Worm (Caenorhabditis elegans) whole organism, L4 larva: ENCODE results near the gene C41G11.1.
A peak's percentile ranks its signal among the peaks of the same experiment; 100 is the strongest.

Experiments used
- F37D6.2 ChIP-seq: sonication (generic microtip); optimal IDR thresholded peaks from 2 replicates; lab custom pipeline; 2016; ENCODE audit warnings: mild to moderate bottlenecking, missing genetic modification characterization, missing compliant biosample characterization
- F49E8.2 ChIP-seq: sonication (generic microtip); optimal IDR thresholded peaks from 2 replicates; lab custom pipeline; 2016; ENCODE audit warnings: missing compliant biosample characterization, mild to moderate bottlenecking, missing genetic modification characterization, borderline replicate concordance
- T20F7.1 ChIP-seq: fragments of 200-800 bp; sonication (Bioruptor generic); optimal IDR thresholded peaks from 2 replicates; lab custom pipeline; 2018; ENCODE audit warnings: mild to moderate bottlenecking, missing genetic modification characterization, missing compliant biosample characterization
- T26A8.4 ChIP-seq: fragments of 200-800 bp; sonication (Bioruptor generic); IDR thresholded peaks from 2 replicates; pipeline ENCODE4 v1.3.6; 2022; ENCODE audit warnings: missing genetic modification characterization, missing compliant biosample characterization
- Y48G9A.11 ChIP-seq: fragments of 200-800 bp; sonication (Bioruptor generic); IDR thresholded peaks from 2 replicates; pipeline ENCODE4 v1.3.6; 2022; ENCODE audit warnings: missing genetic modification reagents, missing genetic modification characterization, missing compliant biosample characterization
- aha-1 ChIP-seq: fragments of 150-350 bp; peaks from one replicate; lab custom pipeline; 2014; ENCODE audit warnings: missing biosample characterization, missing genetic modification characterization
- ama-1 ChIP-seq: fragments of 150-350 bp; optimal IDR thresholded peaks from 2 replicates; lab custom pipeline; 2014; ENCODE audit warnings: inconsistent platforms, mixed read lengths
- attf-4 ChIP-seq: sonication (generic microtip); optimal IDR thresholded peaks from 3 replicates; lab custom pipeline; 2017; ENCODE audit warnings: missing biosample characterization, missing genetic modification characterization
- ceh-44 ChIP-seq: fragments of 200-800 bp; sonication (Bioruptor generic); IDR thresholded peaks from 2 replicates; pipeline ENCODE4 v1.3.6; 2022; ENCODE audit warnings: missing genetic modification reagents, missing genetic modification characterization, missing compliant biosample characterization
- ceh-82 ChIP-seq: sonication (generic microtip); optimal IDR thresholded peaks from 2 replicates; lab custom pipeline; 2017; ENCODE audit warnings: missing biosample characterization, missing genetic modification characterization
- daf-19 ChIP-seq: fragments of 200-800 bp; sonication (Bioruptor generic); conservative IDR thresholded peaks from 2 replicates; pipeline ENCODE4 v1.3.6; 2022; ENCODE audit warnings: missing genetic modification characterization, missing compliant biosample characterization
- dmd-8 ChIP-seq: fragments of 200-800 bp; sonication (Bioruptor generic); IDR thresholded peaks from 2 replicates; pipeline ENCODE4 v1.3.6; 2022; ENCODE audit warnings: missing genetic modification characterization, missing compliant biosample characterization
- duxl-1 ChIP-seq: sonication (generic microtip); optimal IDR thresholded peaks from 2 replicates; lab custom pipeline; 2016; ENCODE audit warnings: mild to moderate bottlenecking, missing genetic modification characterization, moderate library complexity, missing compliant biosample characterization; ENCODE audit not compliant: poor library complexity
- dve-1 ChIP-seq: sonication (generic microtip); optimal IDR thresholded peaks from 2 replicates; lab custom pipeline; 2017; ENCODE audit warnings: antibody characterized with exemption, mild to moderate bottlenecking, missing genetic modification characterization, missing compliant biosample characterization; ENCODE audit not compliant: insufficient read depth
- egl-27 ChIP-seq: sonication (generic microtip); optimal IDR thresholded peaks from 3 replicates; lab custom pipeline; 2017; ENCODE audit warnings: missing biosample characterization, missing genetic modification reagents, missing genetic modification characterization
- gei-8 ChIP-seq: fragments of 200-800 bp; sonication (Bioruptor generic); optimal IDR thresholded peaks from 2 replicates; lab custom pipeline; 2018; ENCODE audit warnings: mild to moderate bottlenecking, missing genetic modification characterization, missing compliant biosample characterization
- hif-1 ChIP-seq, 2 experiments: sonication (generic microtip); optimal IDR thresholded peaks; 2 replicates each; lab custom pipeline; 2016 to 2017; ENCODE audit warnings: missing compliant biosample characterization in 2 of 2, missing genetic modification characterization in 2 of 2, missing genetic modification reagents in 2 of 2, missing genotype in 2 of 2, mild to moderate bottlenecking in 1 of 2
- hlh-11 ChIP-seq: fragments of 200-800 bp; sonication (Bioruptor generic); optimal IDR thresholded peaks from 2 replicates; lab custom pipeline; 2018; ENCODE audit warnings: mild to moderate bottlenecking, missing genetic modification characterization, missing compliant biosample characterization
- hlh-30 ChIP-seq: sonication (generic microtip); optimal IDR thresholded peaks from 2 replicates; lab custom pipeline; 2017; ENCODE audit warnings: antibody characterized with exemption, mild to moderate bottlenecking, missing genetic modification characterization, missing compliant biosample characterization; ENCODE audit not compliant: insufficient read depth
- hmg-1.1 ChIP-seq: fragments of 200-800 bp; sonication (Bioruptor generic); IDR thresholded peaks from 2 replicates; pipeline ENCODE4 v1.3.6; 2022; ENCODE audit warnings: missing genetic modification reagents, missing genetic modification characterization, missing compliant biosample characterization
- jun-1 ChIP-seq: fragments of 150-350 bp; optimal IDR thresholded peaks from 2 replicates; lab custom pipeline; 2014; ENCODE audit warnings: missing biosample characterization, missing genetic modification reagents, missing genetic modification characterization
- lin-13 ChIP-seq: fragments of 150-350 bp; optimal IDR thresholded peaks from 2 replicates; lab custom pipeline; 2014; ENCODE audit warnings: missing biosample characterization, missing genetic modification reagents, missing genetic modification characterization
- lin-15B ChIP-seq: fragments of 150-350 bp; sonication (generic microtip); optimal IDR thresholded peaks from 3 replicates; lab custom pipeline; 2014; ENCODE audit warnings: missing biosample characterization, missing genetic modification characterization
- lin-38 ChIP-seq: fragments of 200-800 bp; sonication (Bioruptor generic); IDR thresholded peaks from 2 replicates; pipeline ENCODE4 v1.3.6; 2022; ENCODE audit warnings: missing genetic modification reagents, missing genetic modification characterization, missing compliant biosample characterization
- mdl-1 ChIP-seq, 2 experiments: fragments of 150-350 bp in 1 of 2; sonication (generic microtip) in 1 of 2; optimal IDR thresholded peaks; 2 replicates each; lab custom pipeline; 2014 to 2017; ENCODE audit warnings: missing biosample characterization in 2 of 2, missing genetic modification characterization in 2 of 2
- mep-1 ChIP-seq: fragments of 150-350 bp; sonication (generic microtip); optimal IDR thresholded peaks from 3 replicates; lab custom pipeline; 2014; ENCODE audit warnings: missing biosample characterization, missing genetic modification characterization
- mxl-3 ChIP-seq: fragments of 200-800 bp; sonication (Bioruptor generic); optimal IDR thresholded peaks from 2 replicates; lab custom pipeline; 2018; ENCODE audit warnings: mild to moderate bottlenecking, missing genetic modification characterization, missing compliant biosample characterization
- nhr-11 ChIP-seq: fragments of 150-350 bp; optimal IDR thresholded peaks from 2 replicates; lab custom pipeline; 2014; ENCODE audit warnings: missing biosample characterization, missing genetic modification characterization
- nhr-25 ChIP-seq: sonication (generic microtip); optimal IDR thresholded peaks from 2 replicates; lab custom pipeline; 2017; ENCODE audit warnings: missing genetic modification characterization, mild to moderate bottlenecking, missing compliant biosample characterization, antibody characterized with exemption, moderate library complexity, borderline replicate concordance; ENCODE audit not compliant: insufficient read depth
- nhr-28 ChIP-seq: fragments of 150-350 bp; optimal IDR thresholded peaks from 2 replicates; lab custom pipeline; 2014; ENCODE audit warnings: missing biosample characterization, missing genetic modification characterization
- nhr-42 ChIP-seq: fragments of 200-800 bp; sonication (Bioruptor generic); IDR thresholded peaks from 2 replicates; pipeline ENCODE4 v1.3.6; 2022; ENCODE audit warnings: missing genetic modification characterization, missing compliant biosample characterization
- nhr-48 ChIP-seq: sonication (generic microtip); optimal IDR thresholded peaks from 2 replicates; lab custom pipeline; 2016; ENCODE audit warnings: mild to moderate bottlenecking, missing genetic modification characterization, missing compliant biosample characterization
- nhr-77 ChIP-seq: fragments of 150-350 bp; optimal IDR thresholded peaks from 2 replicates; lab custom pipeline; 2014; ENCODE audit warnings: missing biosample characterization, missing genetic modification characterization
- pqm-1 ChIP-seq: sonication (generic microtip); optimal IDR thresholded peaks from 2 replicates; lab custom pipeline; 2017; ENCODE audit warnings: missing biosample characterization, missing genetic modification characterization
- skn-1 ChIP-seq: fragments of 150-350 bp; optimal IDR thresholded peaks from 2 replicates; lab custom pipeline; 2014; ENCODE audit warnings: missing biosample characterization, missing genetic modification characterization
- tag-97 ChIP-seq: fragments of 200-800 bp; sonication (Bioruptor generic); IDR thresholded peaks from 2 replicates; pipeline ENCODE4 v1.3.6; 2022; ENCODE audit warnings: missing genetic modification characterization, missing compliant biosample characterization
- tra-1 ChIP-seq: fragments of 200-800 bp; sonication (Bioruptor generic); IDR thresholded peaks from 2 replicates; pipeline ENCODE4 v1.3.6; 2022; ENCODE audit warnings: missing genetic modification reagents, missing genetic modification characterization, missing compliant biosample characterization
- unc-130 ChIP-seq: sonication (generic microtip); optimal IDR thresholded peaks from 2 replicates; lab custom pipeline; 2016; ENCODE audit warnings: missing genetic modification reagents, missing genetic modification characterization, missing compliant biosample characterization
- unc-62 ChIP-seq, 3 experiments: fragments of 150-350 bp in 1 of 3; sonication (generic microtip); optimal IDR thresholded peaks in 2 of 3; peaks in 1 of 3; 1 replicate in 1 of 3; 2 replicates in 2 of 3; lab custom pipeline; 2014 to 2017; ENCODE audit warnings: missing biosample characterization in 3 of 3, missing genetic modification characterization in 3 of 3, missing genetic modification reagents in 3 of 3, missing genotype in 1 of 3
- zag-1 ChIP-seq: fragments of 150-350 bp; optimal IDR thresholded peaks from 2 replicates; lab custom pipeline; 2014; ENCODE audit warnings: missing biosample characterization, missing genetic modification characterization
- zfp-2 ChIP-seq: sonication (generic microtip); optimal IDR thresholded peaks from 2 replicates; lab custom pipeline; 2016; ENCODE audit warnings: mild to moderate bottlenecking, missing genetic modification characterization, missing compliant biosample characterization
- zfp-3 ChIP-seq: fragments of 200-800 bp; sonication (Bioruptor generic); conservative IDR thresholded peaks from 2 replicates; pipeline ENCODE4 v1.3.6; 2022; ENCODE audit warnings: missing genetic modification reagents, missing genetic modification characterization, missing compliant biosample characterization
- ztf-7 ChIP-seq: fragments of 150-350 bp; optimal IDR thresholded peaks from 2 replicates; lab custom pipeline; 2014; ENCODE audit warnings: missing biosample characterization, missing genetic modification characterization

Gene C41G11.1

DNA sequence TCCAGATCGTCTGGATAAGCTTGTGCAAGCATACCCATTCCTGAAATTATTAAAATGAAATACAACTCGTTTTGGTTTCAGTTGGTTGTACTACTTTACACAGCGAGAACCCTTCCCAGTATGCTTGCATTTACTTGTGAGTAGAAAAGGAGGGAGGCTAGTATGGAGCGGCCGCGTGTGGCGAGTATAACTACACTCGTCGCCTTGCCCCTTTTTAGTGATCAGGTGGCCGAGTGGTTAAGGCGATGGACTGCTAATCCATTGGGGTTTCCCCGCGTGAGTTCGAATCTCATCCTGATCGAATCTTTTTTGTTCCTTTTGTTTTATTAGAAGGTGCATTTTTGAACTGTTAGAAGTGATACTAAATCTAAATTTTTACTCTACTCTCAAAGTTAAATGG lies 12.2 kb downstream of the C41G11.1 start (continued):
- no peak for TF ChIP-seq lin-15B (tag; lab: Kevin White, UChicago)
- peak; percentile 78 for TF ChIP-seq T26A8.4 (GFP tag; lab: Robert Waterston, UW)
- no peak for TF ChIP-seq lin-13 (GFP tag; lab: Kevin White, UChicago)
- TF ChIP-seq zfp-3, result peak; percentile 73; the same call in 1 of the 2 replicates
- TF ChIP-seq ceh-82, result no peak
- no peak for TF ChIP-seq attf-4 (tag; lab: Kevin White, UChicago)
- TF ChIP-seq daf-19, result peak; percentile 77
- TF ChIP-seq duxl-1 (tag; lab: Kevin White, UChicago), result peak; percentile 38
- TF ChIP-seq, all 104 proteins: peak for 59

DNA sequence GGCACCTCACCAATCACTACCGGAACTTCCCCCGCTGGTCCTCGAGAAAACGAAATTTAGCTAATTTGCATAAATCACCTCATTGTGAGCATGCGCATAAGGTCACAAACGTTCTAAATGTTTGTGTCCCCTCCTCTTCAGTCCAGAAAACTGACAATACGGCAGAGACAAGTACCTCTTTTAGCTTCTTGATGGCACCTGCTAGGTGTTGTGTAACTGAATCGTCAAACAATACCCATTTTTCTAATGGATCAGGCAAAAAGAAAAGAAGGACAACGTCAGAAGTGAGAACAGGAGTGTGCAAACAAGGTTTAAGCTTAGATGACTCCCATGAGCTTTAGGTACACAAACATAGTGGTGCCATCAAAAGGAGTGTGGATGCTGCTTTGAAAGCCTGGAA lies 20.5 kb downstream of the C41G11.1 start:
- TF ChIP-seq nhr-11 (tag; lab: Kevin White, UChicago) (no peak), aha-1 (tag; lab: Kevin White, UChicago) (peak; percentile 74), unc-62 (GFP tag; optimal IDR thresholded peaks at IDR 0.05 in 1 of 2; lab: Kevin White, UChicago) (peak in 1 of 2 experiments; percentile 51), unc-62 (tag; optimal IDR thresholded peaks at IDR 0.05; lab: Kevin White, UChicago) (no peak)

DNA sequence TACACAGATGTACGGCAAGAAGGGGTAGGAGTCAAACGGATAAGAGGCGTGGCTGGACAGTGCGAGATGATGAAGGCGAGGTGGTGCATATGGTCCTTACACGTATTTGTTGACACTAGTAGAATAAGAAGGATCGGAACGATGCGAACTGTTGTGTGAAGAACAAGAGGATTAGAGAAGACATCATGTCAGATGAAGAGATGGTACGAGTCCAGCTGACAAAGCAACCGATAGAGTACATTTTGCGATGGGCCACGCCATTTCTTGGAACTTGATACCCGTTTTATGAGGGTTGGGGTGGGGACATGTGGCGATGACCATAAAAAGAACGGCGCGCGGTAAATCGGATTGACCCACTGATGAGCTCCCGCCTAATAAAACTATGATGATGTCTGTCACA lies 21.6 kb downstream of the C41G11.1 start:
- TF ChIP-seq tag-97 (GFP tag; lab: Robert Waterston, UW) (no peak), unc-62 (GFP tag; optimal IDR thresholded peaks at IDR 0.05 in 1 of 2; lab: Kevin White, UChicago) (peak in 1 of 2 experiments; percentile 59), unc-62 (tag; optimal IDR thresholded peaks at IDR 0.05; lab: Kevin White, UChicago) (no peak), lin-38 (GFP tag; lab: Robert Waterston, UW) (no peak)

DNA sequence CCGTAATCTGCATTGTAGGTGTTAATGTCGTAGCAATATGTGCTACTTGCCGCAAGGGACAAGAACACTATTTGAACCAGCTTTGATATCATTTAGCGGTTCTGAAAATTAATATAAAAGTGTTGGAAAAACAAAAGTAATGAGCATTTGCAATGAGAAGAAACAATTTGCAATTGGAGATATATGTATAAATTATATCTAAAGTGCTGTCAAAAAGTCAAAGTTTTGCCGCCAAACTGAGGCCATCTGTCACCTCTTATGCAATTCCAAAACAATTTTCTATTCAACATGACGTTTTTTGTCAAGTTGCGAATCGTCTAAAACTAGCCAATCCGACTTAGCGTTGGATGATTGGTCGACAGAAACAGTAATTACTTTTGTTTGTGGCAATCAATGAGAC lies 22.8 kb downstream of the C41G11.1 start, which contains the start of gene W01C8.5:
Gene W01C8.5, minus strand, starts transcription at position 101 of the 400 bp plus-strand sequence.
- TF ChIP-seq jun-1 (tag; lab: Kevin White, UChicago) (no peak), nhr-28 (tag; lab: Kevin White, UChicago) (no peak), lin-38 (GFP tag; lab: Robert Waterston, UW) (no peak), hmg-1.1 (GFP tag; lab: Robert Waterston, UW) (no peak), mdl-1 (tag; optimal IDR thresholded peaks at IDR 0.05; lab: Kevin White, UChicago) (no peak), Y48G9A.11 (no peak), egl-27 (no peak), F49E8.2 (no peak), ama-1 (lab: Kevin White, UChicago) (no peak), skn-1 (tag; lab: Kevin White, UChicago) (no peak), dmd-8 (GFP tag; lab: Robert Waterston, UW) (no peak), gei-8 (no peak), nhr-48 (tag; lab: Kevin White, UChicago) (no peak), mxl-3 (no peak), unc-130 (no peak), zfp-2 (tag; lab: Kevin White, UChicago) (no peak), ztf-7 (no peak), hif-1 (tag; optimal IDR thresholded peaks at IDR 0.05; lab: Kevin White, UChicago) (no peak)

DNA sequence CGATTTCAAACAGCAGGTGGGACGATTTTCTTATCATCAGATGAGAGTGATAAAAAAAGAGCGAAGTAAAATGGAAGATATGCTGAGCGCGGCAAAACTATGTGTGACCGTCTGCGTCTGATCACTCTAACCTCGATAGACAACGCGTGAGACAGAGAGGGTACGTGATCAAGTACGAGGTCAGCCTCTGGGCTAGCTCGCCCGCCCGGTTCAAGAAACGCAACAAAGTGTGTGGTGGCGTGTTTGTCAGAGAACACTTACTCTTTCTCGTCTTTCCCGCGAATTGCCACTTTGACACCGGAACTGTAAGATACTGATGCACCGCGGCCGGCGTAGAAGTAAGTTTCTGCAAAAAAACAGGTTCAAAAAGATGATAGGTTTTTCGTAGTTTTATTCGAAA lies 23.8 kb downstream of the C41G11.1 start:
- TF ChIP-seq nhr-77 (tag; lab: Kevin White, UChicago) (peak; percentile 66), attf-4 (tag; lab: Kevin White, UChicago) (no peak), nhr-28 (tag; lab: Kevin White, UChicago) (peak; percentile 89), T20F7.1 (peak; percentile 21), lin-13 (GFP tag; lab: Kevin White, UChicago) (no peak), pqm-1 (tag; lab: Kevin White, UChicago) (peak; percentile 65), mxl-3 (peak; percentile 78), hmg-1.1 (GFP tag; lab: Robert Waterston, UW) (peak; percentile 38; the same call in 1 of the 2 replicates), hlh-11 (peak; percentile 94), dve-1 (tag; lab: Kevin White, UChicago) (peak; percentile 53), nhr-25 (tag; lab: Kevin White, UChicago) (peak; percentile 48), hlh-30 (tag; lab: Kevin White, UChicago) (peak; percentile 89), nhr-48 (tag; lab: Kevin White, UChicago) (peak; percentile 16), F37D6.2 (tag; lab: Kevin White, UChicago) (no peak), tra-1 (GFP tag; lab: Robert Waterston, UW) (0 out of 2 replicates have a peak, but pooled peaks have one; percentile 26), ceh-44 (GFP tag; lab: Robert Waterston, UW) (no peak), mep-1 (tag; lab: Kevin White, UChicago) (peak; percentile 58), dmd-8 (GFP tag; lab: Robert Waterston, UW) (no peak), T26A8.4 (GFP tag; lab: Robert Waterston, UW) (0 out of 2 replicates have a peak, but pooled peaks have one; percentile 18), zag-1 (tag; lab: Kevin White, UChicago) (no peak), nhr-42 (GFP tag; lab: Robert Waterston, UW) (0 out of 2 replicates have a peak, but pooled peaks have one; percentile 53)
